Worm (Caenorhabditis elegans) whole organism, L1 larva: ENCODE data around the gene hpo-8.

Source experiments
- C04F5.9 ChIP-seq: sonication (generic microtip); optimal IDR thresholded peaks from 2 replicates; lab custom pipeline; 2016; ENCODE audit warnings: missing genetic modification characterization, missing compliant biosample characterization
- C16A3.4 ChIP-seq: fragments of 150-350 bp; optimal IDR thresholded peaks from 2 replicates; lab custom pipeline; 2014; ENCODE audit warnings: missing biosample characterization, missing genetic modification characterization
- F16B12.6 ChIP-seq: fragments of 150-350 bp; optimal IDR thresholded peaks from 2 replicates; lab custom pipeline; 2014; ENCODE audit warnings: missing biosample characterization, missing genetic modification characterization
- aha-1 ChIP-seq: fragments of 150-350 bp; optimal IDR thresholded peaks from 2 replicates; lab custom pipeline; 2014; ENCODE audit warnings: missing biosample characterization, missing genetic modification characterization
- alr-1 ChIP-seq: fragments of 200-800 bp; sonication (Bioruptor generic); optimal IDR thresholded peaks from 2 replicates; lab custom pipeline; 2018; ENCODE audit warnings: borderline replicate concordance, mild to moderate bottlenecking, missing genetic modification characterization, missing compliant biosample characterization
- ceh-63 ChIP-seq: fragments of 200-800 bp; sonication (Bioruptor generic); optimal IDR thresholded peaks from 2 replicates; lab custom pipeline; 2018; ENCODE audit warnings: mild to moderate bottlenecking, missing genetic modification characterization, missing compliant biosample characterization
- ceh-8 ChIP-seq: fragments of 200-800 bp; sonication (Bioruptor generic); optimal IDR thresholded peaks from 2 replicates; lab custom pipeline; 2018; ENCODE audit warnings: mild to moderate bottlenecking, missing genetic modification characterization, moderate library complexity, missing compliant biosample characterization
- ceh-88 ChIP-seq: fragments of 200-800 bp; sonication (Bioruptor generic); IDR thresholded peaks from 2 replicates; pipeline ENCODE4 v1.3.6; 2022; ENCODE audit warnings: missing genetic modification characterization, missing compliant biosample characterization
- ces-1 ChIP-seq: fragments of 150-350 bp; optimal IDR thresholded peaks from 2 replicates; lab custom pipeline; 2014; ENCODE audit warnings: missing biosample characterization, missing genetic modification reagents, missing genetic modification characterization
- dpl-1 ChIP-seq, 3 experiments: fragments of 150-350 bp in 2 of 3; sonication (generic microtip) in 1 of 3; optimal IDR thresholded peaks; 2 replicates each; lab custom pipeline; 2014 to 2017; ENCODE audit warnings: missing biosample characterization in 3 of 3, missing genetic modification characterization in 3 of 3, missing genetic modification reagents in 3 of 3
- efl-1 ChIP-seq, 4 experiments: fragments of 150-350 bp; optimal IDR thresholded peaks in 3 of 4; peaks in 1 of 4; 1 replicate in 1 of 4; 2 replicates in 3 of 4; lab custom pipeline; 2014; ENCODE audit warnings: missing biosample characterization in 2 of 4, missing genetic modification characterization in 2 of 4, missing genetic modification reagents in 2 of 4
- efl-3 ChIP-seq: fragments of 200-800 bp; sonication (Bioruptor generic); optimal IDR thresholded peaks from 2 replicates; lab custom pipeline; 2018; ENCODE audit warnings: mild to moderate bottlenecking, missing genetic modification characterization, missing compliant biosample characterization
- egl-13 ChIP-seq: sonication (generic microtip); optimal IDR thresholded peaks from 2 replicates; lab custom pipeline; 2016; ENCODE audit warnings: missing genotype, missing genetic modification reagents, missing genetic modification characterization, missing compliant biosample characterization
- elt-3 ChIP-seq, 6 experiments: fragments of 150-350 bp in 1 of 6; sonication (generic microtip); optimal IDR thresholded peaks; 2 replicates each; lab custom pipeline; 2017 to 2018; ENCODE audit warnings: missing biosample characterization in 6 of 6, missing genetic modification characterization in 6 of 6, inconsistent platforms in 1 of 6
- fkh-10 ChIP-seq: sonication (generic microtip); optimal IDR thresholded peaks from 2 replicates; lab custom pipeline; 2017; ENCODE audit warnings: missing biosample characterization, missing genetic modification reagents, missing genetic modification characterization
- fkh-4 ChIP-seq: sonication (generic microtip); optimal IDR thresholded peaks from 2 replicates; lab custom pipeline; 2016; ENCODE audit warnings: missing compliant biosample characterization, missing genetic modification characterization, borderline replicate concordance
- fkh-8 ChIP-seq: sonication (generic microtip); optimal IDR thresholded peaks from 2 replicates; lab custom pipeline; 2016; ENCODE audit warnings: mild to moderate bottlenecking, missing genetic modification characterization, missing compliant biosample characterization
- fos-1 ChIP-seq: fragments of 150-350 bp; optimal IDR thresholded peaks from 2 replicates; lab custom pipeline; 2014; ENCODE audit warnings: missing biosample characterization, missing genetic modification characterization
- grh-1 ChIP-seq: fragments of 200-800 bp; sonication (Bioruptor generic); IDR thresholded peaks from 2 replicates; pipeline ENCODE4 v1.3.6; 2022; ENCODE audit warnings: missing genetic modification reagents, missing genetic modification characterization, missing compliant biosample characterization
- hlh-4 ChIP-seq: sonication (generic microtip); optimal IDR thresholded peaks from 2 replicates; lab custom pipeline; 2016; ENCODE audit warnings: mild to moderate bottlenecking, missing genetic modification characterization, missing compliant biosample characterization
- hpl-2 ChIP-seq: fragments of 150-350 bp; optimal IDR thresholded peaks from 2 replicates; lab custom pipeline; 2014; ENCODE audit warnings: missing biosample characterization, missing genetic modification reagents, missing genetic modification characterization
- jun-1 ChIP-seq: fragments of 150-350 bp; optimal IDR thresholded peaks from 2 replicates; lab custom pipeline; 2014; ENCODE audit warnings: missing biosample characterization, missing genetic modification reagents, missing genetic modification characterization
- lin-13 ChIP-seq: fragments of 150-350 bp; optimal IDR thresholded peaks from 2 replicates; lab custom pipeline; 2014; ENCODE audit warnings: missing biosample characterization, missing genetic modification reagents, missing genetic modification characterization
- lin-35 ChIP-seq, 2 experiments: fragments of 150-350 bp; optimal IDR thresholded peaks; 2 replicates each; lab custom pipeline; 2014; ENCODE audit warnings: missing biosample characterization in 2 of 2, missing genetic modification characterization in 2 of 2, missing genetic modification reagents in 2 of 2
- lin-39 ChIP-seq: fragments of 150-350 bp; optimal IDR thresholded peaks from 2 replicates; lab custom pipeline; 2014; ENCODE audit warnings: missing biosample characterization, missing genetic modification reagents, missing genetic modification characterization
- mab-9 ChIP-seq: fragments of 200-800 bp; sonication (Bioruptor generic); IDR thresholded peaks from 2 replicates; pipeline ENCODE4 v1.3.6; 2022; ENCODE audit warnings: missing genetic modification reagents, missing genetic modification characterization, missing compliant biosample characterization
- mdl-1 ChIP-seq, 2 experiments: fragments of 150-350 bp; optimal IDR thresholded peaks; 2 replicates each; lab custom pipeline; 2014 to 2017; ENCODE audit warnings: missing biosample characterization in 2 of 2, missing genetic modification characterization in 2 of 2, inconsistent platforms in 1 of 2
- mep-1 ChIP-seq: fragments of 150-350 bp; optimal IDR thresholded peaks from 2 replicates; lab custom pipeline; 2014; ENCODE audit warnings: missing biosample characterization, missing genetic modification characterization
- nhr-11 ChIP-seq: fragments of 150-350 bp; optimal IDR thresholded peaks from 2 replicates; lab custom pipeline; 2014; ENCODE audit warnings: missing biosample characterization, missing genetic modification characterization
- nhr-12 ChIP-seq: sonication (generic microtip); optimal IDR thresholded peaks from 2 replicates; lab custom pipeline; 2017; ENCODE audit warnings: missing biosample characterization, missing genetic modification characterization
- nhr-19 ChIP-seq: fragments of 200-800 bp; sonication (Bioruptor generic); conservative IDR thresholded peaks from 2 replicates; pipeline ENCODE4 v1.3.6; 2022; ENCODE audit warnings: missing genetic modification characterization, missing compliant biosample characterization
- nhr-20 ChIP-seq: sonication (generic microtip); optimal IDR thresholded peaks from 2 replicates; lab custom pipeline; 2016; ENCODE audit warnings: mild to moderate bottlenecking, missing genetic modification characterization, missing compliant biosample characterization
- nhr-237 ChIP-seq: fragments of 150-350 bp; optimal IDR thresholded peaks from 2 replicates; lab custom pipeline; 2014; ENCODE audit warnings: missing biosample characterization, missing genetic modification characterization
- nhr-77 ChIP-seq: fragments of 150-350 bp; optimal IDR thresholded peaks from 2 replicates; lab custom pipeline; 2014; ENCODE audit warnings: missing biosample characterization, missing genetic modification characterization
- nhr-90 ChIP-seq: sonication (generic microtip); optimal IDR thresholded peaks from 2 replicates; lab custom pipeline; 2016; ENCODE audit warnings: mild to moderate bottlenecking, missing genetic modification characterization, missing compliant biosample characterization; ENCODE audit not compliant: poor library complexity
- pag-3 ChIP-seq: sonication (generic microtip); optimal IDR thresholded peaks from 2 replicates; lab custom pipeline; 2017; ENCODE audit warnings: missing genetic modification characterization, mild to moderate bottlenecking, missing compliant biosample characterization, antibody characterized with exemption, borderline replicate concordance; ENCODE audit not compliant: insufficient read depth
- pqm-1 ChIP-seq: sonication (generic microtip); optimal IDR thresholded peaks from 3 replicates; lab custom pipeline; 2017; ENCODE audit warnings: missing biosample characterization, missing genetic modification characterization
- rnt-1 ChIP-seq: sonication (generic microtip); optimal IDR thresholded peaks from 2 replicates; lab custom pipeline; 2016; ENCODE audit warnings: mild to moderate bottlenecking, missing genetic modification characterization, moderate library complexity, missing compliant biosample characterization
- sox-4 ChIP-seq: sonication (generic microtip); optimal IDR thresholded peaks from 2 replicates; lab custom pipeline; 2016; ENCODE audit warnings: missing genetic modification characterization, missing compliant biosample characterization
- sptf-1 ChIP-seq: fragments of 150-350 bp; optimal IDR thresholded peaks from 2 replicates; lab custom pipeline; 2014; ENCODE audit warnings: missing biosample characterization, missing genetic modification characterization
- unc-30 ChIP-seq: sonication (generic microtip); optimal IDR thresholded peaks from 2 replicates; lab custom pipeline; 2017; ENCODE audit warnings: missing biosample characterization, missing genetic modification characterization
- unc-62 ChIP-seq: fragments of 150-350 bp; optimal IDR thresholded peaks from 2 replicates; lab custom pipeline; 2014; ENCODE audit warnings: missing biosample characterization, missing genetic modification reagents, missing genetic modification characterization
- unc-98 ChIP-seq: fragments of 200-800 bp; sonication (Bioruptor generic); IDR thresholded peaks from 2 replicates; pipeline ENCODE4 v1.3.6; 2022; ENCODE audit warnings: missing genetic modification characterization, missing compliant biosample characterization
- xbp-1 ChIP-seq: sonication (generic microtip); optimal IDR thresholded peaks from 2 replicates; lab custom pipeline; 2016; ENCODE audit warnings: missing genetic modification characterization, missing compliant biosample characterization
- zip-4 ChIP-seq: fragments of 200-800 bp; sonication (Bioruptor generic); optimal IDR thresholded peaks from 2 replicates; lab custom pipeline; 2018; ENCODE audit warnings: mild to moderate bottlenecking, missing genetic modification characterization, moderate library complexity, missing compliant biosample characterization
- ztf-11 ChIP-seq, 2 experiments: sonication (generic microtip); optimal IDR thresholded peaks; 2 replicates each; lab custom pipeline; 2016 to 2017; ENCODE audit warnings: missing genetic modification characterization in 2 of 2, missing biosample characterization in 1 of 2, missing compliant biosample characterization in 1 of 2
- ztf-4 ChIP-seq: fragments of 150-350 bp; optimal IDR thresholded peaks from 2 replicates; lab custom pipeline; 2014; ENCODE audit warnings: missing biosample characterization, missing genetic modification characterization

The hpo-8 gene

DNA sequence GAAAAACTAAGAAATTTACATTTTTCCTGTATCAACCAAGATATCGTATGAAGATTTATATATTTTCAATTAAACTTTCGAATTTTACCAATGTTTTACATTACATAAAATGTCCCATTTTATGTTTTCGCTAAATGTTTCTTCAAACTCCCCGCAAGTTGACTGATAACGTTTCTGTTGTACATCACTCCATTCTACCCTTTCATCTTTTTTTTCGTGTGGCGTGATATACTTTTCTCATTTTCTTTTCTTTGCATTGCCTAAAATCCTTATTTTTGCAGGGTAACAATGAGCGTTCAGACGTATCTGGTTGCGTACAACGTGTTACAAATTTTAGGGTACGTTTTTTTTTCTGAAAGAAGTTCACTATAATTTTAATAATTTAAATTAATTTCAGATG, at the start of gene hpo-8:
Gene hpo-8, plus strand, starts transcription at position 282 of the 400 bp plus-strand sequence.
- TF ChIP-seq hlh-4 (tag; lab: Kevin White, UChicago) (no peak), efl-1 (optimal IDR thresholded peaks at IDR 0.05; lab: Kevin White, UChicago) (no peak), efl-1 (GFP tag; optimal IDR thresholded peaks at IDR 0.05 in 1 of 2; lab: Kevin White, UChicago) (peak in 1 of 2 experiments; percentile 89), aha-1 (tag; lab: Kevin White, UChicago) (no peak)

DNA sequence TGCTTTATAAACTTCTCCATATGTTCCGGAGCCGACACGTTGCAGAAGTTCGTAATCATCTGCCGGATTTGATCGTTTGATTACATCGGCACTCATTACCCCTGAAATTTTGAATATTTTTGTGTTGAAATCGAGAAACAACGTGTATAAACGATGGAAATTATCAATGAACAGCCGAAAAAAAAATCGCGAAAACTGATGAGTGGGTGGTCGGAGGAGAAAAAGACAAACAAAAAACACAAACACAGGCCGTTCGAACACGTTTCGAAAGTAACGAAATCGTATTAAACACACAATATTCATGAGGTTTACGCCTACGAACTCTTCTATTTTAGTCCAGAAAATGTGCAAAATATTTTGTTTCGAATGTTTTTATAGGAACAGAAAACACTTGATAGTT, 46.5 kb upstream of the hpo-8 start, which contains the start of gene gck-2:
Gene gck-2, minus strand, starts transcription at position 101 of the 400 bp plus-strand sequence.
- TF ChIP-seq nhr-90 (tag; lab: Kevin White, UChicago) (no peak), ztf-4 (tag; lab: Kevin White, UChicago) (no peak), elt-3 (tag; optimal IDR thresholded peaks at IDR 0.05; lab: Kevin White, UChicago) (no peak), fkh-10 (no peak), unc-62 (GFP tag; lab: Kevin White, UChicago) (no peak), ztf-11 (tag; optimal IDR thresholded peaks at IDR 0.05; lab: Kevin White, UChicago) (no peak), fkh-8 (tag; lab: Kevin White, UChicago) (no peak), nhr-77 (tag; lab: Kevin White, UChicago) (no peak), hpl-2 (GFP tag; lab: Kevin White, UChicago) (no peak), zip-4 (GFP tag; lab: Kevin White, UChicago) (no peak), nhr-11 (tag; lab: Kevin White, UChicago) (no peak), mab-9 (GFP tag; lab: Robert Waterston, UW) (no peak), nhr-20 (no peak), nhr-237 (tag; lab: Kevin White, UChicago) (no peak), F16B12.6 (no peak), xbp-1 (tag; lab: Kevin White, UChicago) (no peak), aha-1 (tag; lab: Kevin White, UChicago) (no peak), egl-13 (tag; lab: Kevin White, UChicago) (no peak), efl-3 (GFP tag; lab: Kevin White, UChicago) (no peak)

DNA sequence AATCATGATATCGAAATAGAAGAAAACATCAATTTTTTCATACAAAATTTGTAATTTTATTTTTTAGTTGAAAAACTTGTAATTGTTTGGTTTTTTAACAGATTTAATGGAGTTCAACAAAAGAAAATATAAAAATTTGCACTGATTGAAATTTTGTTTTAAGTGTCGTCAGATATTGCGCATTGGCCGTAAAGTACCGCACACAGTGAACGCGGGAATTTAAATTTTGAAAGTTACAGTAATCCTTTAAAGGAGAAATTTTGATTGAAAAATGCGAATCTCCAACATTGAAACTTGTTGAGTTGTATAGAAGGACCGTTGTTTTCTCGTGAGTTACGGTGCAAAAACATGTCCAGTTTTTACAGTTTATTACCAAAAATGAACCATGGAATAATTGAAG, 46.1 kb upstream of the hpo-8 start:
- TF ChIP-seq ztf-4 (tag; lab: Kevin White, UChicago) (no peak), F16B12.6 (peak; percentile 31), nhr-20 (no peak), nhr-19 (GFP tag; lab: Robert Waterston, UW) (no peak), sox-4 (no peak), lin-39 (tag; lab: Kevin White, UChicago) (no peak), efl-3 (GFP tag; lab: Kevin White, UChicago) (no peak), pqm-1 (tag; lab: Kevin White, UChicago) (no peak), dpl-1 (GFP tag; optimal IDR thresholded peaks at IDR 0.05; lab: Kevin White, UChicago) (peak in 2 of 3 experiments; percentile 26 to 70), ceh-88 (GFP tag; lab: Robert Waterston, UW) (no peak), lin-13 (GFP tag; lab: Kevin White, UChicago) (no peak), unc-98 (GFP tag; lab: Robert Waterston, UW) (no peak), C04F5.9 (tag; lab: Kevin White, UChicago) (no peak), mep-1 (tag; lab: Kevin White, UChicago) (no peak), C16A3.4 (tag; lab: Kevin White, UChicago) (no peak), aha-1 (tag; lab: Kevin White, UChicago) (no peak), ceh-8 (GFP tag; lab: Kevin White, UChicago) (no peak), hpl-2 (GFP tag; lab: Kevin White, UChicago) (no peak), sptf-1 (tag; lab: Kevin White, UChicago) (no peak), pag-3 (tag; lab: Kevin White, UChicago) (no peak), rnt-1 (tag; lab: Kevin White, UChicago) (no peak), unc-30 (tag; lab: Kevin White, UChicago) (no peak), jun-1 (tag; lab: Kevin White, UChicago) (no peak), ces-1 (GFP tag; lab: Kevin White, UChicago) (no peak), alr-1 (tag; lab: Kevin White, UChicago) (no peak), grh-1 (GFP tag; lab: Robert Waterston, UW) (no peak), fkh-4 (tag; lab: Kevin White, UChicago) (no peak), lin-35 (GFP tag; optimal IDR thresholded peaks at IDR 0.05; lab: Kevin White, UChicago) (peak; percentile 7 to 60), mdl-1 (tag; optimal IDR thresholded peaks at IDR 0.05; lab: Kevin White, UChicago) (no peak), ceh-63 (GFP tag; lab: Kevin White, UChicago) (no peak), nhr-12 (tag; lab: Kevin White, UChicago) (no peak), efl-1 (optimal IDR thresholded peaks at IDR 0.05; lab: Kevin White, UChicago) (peak in 1 of 2 experiments; percentile 48), efl-1 (GFP tag; optimal IDR thresholded peaks at IDR 0.05 in 1 of 2; lab: Kevin White, UChicago) (peak; percentile 8 to 64), fos-1 (tag; lab: Kevin White, UChicago) (no peak)
